Worm (Caenorhabditis elegans) whole organism, L3 larva: ENCODE data around the gene pfk-1.1.
A peak's percentile ranks its signal among the peaks of the same experiment; 100 is the strongest.
"Not testable (repeated sequence)": the region's sequence is repeated elsewhere in the genome, so short reads cannot be mapped to it uniquely, and the experiment has no call there.

Source experiments
- R02D3.7 ChIP-seq: fragments of 150-350 bp; optimal IDR thresholded peaks from 2 replicates; lab custom pipeline; 2014; ENCODE audit warnings: missing biosample characterization, missing genetic modification characterization
- ceh-16 ChIP-seq: sonication (generic microtip); optimal IDR thresholded peaks from 2 replicates; lab custom pipeline; 2017; ENCODE audit warnings: missing biosample characterization, missing genetic modification characterization
- ceh-28 ChIP-seq: fragments of 150-350 bp; optimal IDR thresholded peaks from 2 replicates; lab custom pipeline; 2014; ENCODE audit warnings: missing biosample characterization, missing genetic modification reagents, missing genetic modification characterization
- ceh-82 ChIP-seq: fragments of 150-350 bp; optimal IDR thresholded peaks from 2 replicates; lab custom pipeline; 2014; ENCODE audit warnings: missing biosample characterization, missing genetic modification characterization
- ceh-9 ChIP-seq: sonication (generic microtip); optimal IDR thresholded peaks from 2 replicates; lab custom pipeline; 2018; ENCODE audit warnings: missing biosample characterization, missing genetic modification characterization
- daf-12 ChIP-seq: fragments of 150-350 bp; optimal IDR thresholded peaks from 2 replicates; lab custom pipeline; 2014; ENCODE audit warnings: missing biosample characterization, missing genetic modification reagents, missing genetic modification characterization
- egl-27 ChIP-seq: sonication (generic microtip); optimal IDR thresholded peaks from 4 replicates; lab custom pipeline; 2017; ENCODE audit warnings: missing biosample characterization, missing genetic modification reagents, missing genetic modification characterization
- egl-5 ChIP-seq: fragments of 150-350 bp; optimal IDR thresholded peaks from 2 replicates; lab custom pipeline; 2017; ENCODE audit warnings: missing biosample characterization, missing genetic modification reagents, missing genetic modification characterization, inconsistent platforms
- elt-1 ChIP-seq: fragments of 150-350 bp; optimal IDR thresholded peaks from 2 replicates; lab custom pipeline; 2014; ENCODE audit warnings: missing biosample characterization, missing genetic modification characterization
- elt-3 ChIP-seq, 3 experiments: fragments of 150-350 bp in 1 of 3; sonication (generic microtip) in 2 of 3; optimal IDR thresholded peaks; 2 replicates in 2 of 3; 4 replicates in 1 of 3; lab custom pipeline; 2014 to 2017; ENCODE audit warnings: missing biosample characterization in 3 of 3, missing genetic modification characterization in 3 of 3
- fos-1 ChIP-seq: fragments of 150-350 bp; optimal IDR thresholded peaks from 2 replicates; lab custom pipeline; 2014; ENCODE audit warnings: missing biosample characterization, missing genetic modification characterization
- hmg-11 ChIP-seq: sonication (generic microtip); optimal IDR thresholded peaks from 2 replicates; lab custom pipeline; 2016; ENCODE audit warnings: missing genetic modification characterization, missing compliant biosample characterization
- lin-39 ChIP-seq: fragments of 150-350 bp; optimal IDR thresholded peaks from 2 replicates; lab custom pipeline; 2018; ENCODE audit warnings: missing biosample characterization, missing genetic modification reagents, missing genetic modification characterization
- mml-1 ChIP-seq: fragments of 150-350 bp; sonication (generic microtip); optimal IDR thresholded peaks from 3 replicates; lab custom pipeline; 2014; ENCODE audit warnings: missing biosample characterization, missing genetic modification characterization
- nfya-1 ChIP-seq: sonication (generic microtip); optimal IDR thresholded peaks from 2 replicates; lab custom pipeline; 2017; ENCODE audit warnings: missing genetic modification characterization, mild to moderate bottlenecking, missing compliant biosample characterization, antibody characterized with exemption, moderate library complexity; ENCODE audit not compliant: insufficient read depth
- nhr-12 ChIP-seq: fragments of 150-350 bp; optimal IDR thresholded peaks from 2 replicates; lab custom pipeline; 2014; ENCODE audit warnings: missing biosample characterization, missing genetic modification characterization
- nhr-23 ChIP-seq: fragments of 150-350 bp; optimal IDR thresholded peaks from 2 replicates; lab custom pipeline; 2014; ENCODE audit warnings: missing biosample characterization, missing genetic modification reagents, missing genetic modification characterization
- nhr-25 ChIP-seq: sonication (generic microtip); optimal IDR thresholded peaks from 2 replicates; lab custom pipeline; 2017; ENCODE audit warnings: missing biosample characterization, missing genetic modification characterization
- nhr-28 ChIP-seq: fragments of 150-350 bp; optimal IDR thresholded peaks from 2 replicates; lab custom pipeline; 2014; ENCODE audit warnings: missing biosample characterization, missing genetic modification characterization
- nhr-43 ChIP-seq: sonication (generic microtip); optimal IDR thresholded peaks from 2 replicates; lab custom pipeline; 2016; ENCODE audit warnings: mild to moderate bottlenecking, missing genetic modification characterization, missing compliant biosample characterization; ENCODE audit not compliant: poor library complexity, severe bottlenecking
- nhr-67 ChIP-seq: fragments of 150-350 bp; optimal IDR thresholded peaks from 2 replicates; lab custom pipeline; 2014; ENCODE audit warnings: missing biosample characterization, missing genetic modification characterization
- nhr-76 ChIP-seq: fragments of 150-350 bp; sonication (generic microtip); optimal IDR thresholded peaks from 5 replicates; lab custom pipeline; 2014; ENCODE audit warnings: missing biosample characterization, missing genetic modification characterization
- pha-4 ChIP-seq: fragments of 150-350 bp; optimal IDR thresholded peaks from 2 replicates; lab custom pipeline; 2014; ENCODE audit warnings: missing biosample characterization, missing genetic modification reagents, missing genetic modification characterization
- pqm-1 ChIP-seq: fragments of 150-350 bp; optimal IDR thresholded peaks from 2 replicates; lab custom pipeline; 2017; ENCODE audit warnings: missing biosample characterization, missing genetic modification characterization, inconsistent platforms
- sea-2 ChIP-seq: fragments of 150-350 bp; sonication (generic microtip); optimal IDR thresholded peaks from 4 replicates; lab custom pipeline; 2014; ENCODE audit warnings: missing biosample characterization, missing genetic modification reagents, missing genetic modification characterization
- snpc-4 ChIP-seq: fragments of 150-350 bp; optimal IDR thresholded peaks from 2 replicates; lab custom pipeline; 2014; ENCODE audit warnings: missing biosample characterization, missing genetic modification characterization
- tbx-2 ChIP-seq: sonication (generic microtip); optimal IDR thresholded peaks from 2 replicates; lab custom pipeline; 2016; ENCODE audit warnings: mild to moderate bottlenecking, missing genetic modification characterization, missing compliant biosample characterization
- unc-62 ChIP-seq: fragments of 150-350 bp; sonication (generic microtip); optimal IDR thresholded peaks from 4 replicates; lab custom pipeline; 2014; ENCODE audit warnings: missing biosample characterization, missing genetic modification reagents, missing genetic modification characterization

pfk-1.1 gene

ce11 chrX:2891879-2892278 lies 48.8 kb upstream of the pfk-1.1 start:
- TF ChIP-seq lin-39 (tag; lab: Kevin White, UChicago), result no peak
- TF ChIP-seq snpc-4 (tag; lab: Kevin White, UChicago), result peak; percentile 92
- TF ChIP-seq unc-62 (GFP tag; lab: Kevin White, UChicago), result no peak
- no peak for TF ChIP-seq nfya-1

ce11 chrX:2893026-2893662 lies 47.5 kb upstream of the pfk-1.1 start:
- TF ChIP-seq ceh-82 (tag; lab: Kevin White, UChicago) (no peak), nhr-23 (tag; lab: Kevin White, UChicago) (peak; percentile 81), tbx-2 (tag; lab: Kevin White, UChicago) (peak; percentile 38), nhr-43 (peak; percentile 70)

ce11 chrX:2894273-2894672 lies 46.4 kb upstream of the pfk-1.1 start, which contains the start of gene B0410.1:
B0410.1 (plus strand) TSS chrX:2894573.
- not testable (repeated sequence) for TF ChIP-seq elt-1, mml-1, ceh-9 (tag; lab: Kevin White, UChicago)

ce11 chrX:2895646-2896045 lies 45.0 kb upstream of the pfk-1.1 start:
- TF ChIP-seq pqm-1 (no peak), nhr-25 (tag; lab: Kevin White, UChicago) (peak; percentile 15)

- TF ChIP-seq pqm-1 (no peak), hmg-11 (tag; lab: Kevin White, UChicago) (peak; percentile 33), nhr-76 (tag; lab: Kevin White, UChicago) (no peak), nfya-1 (no peak), nhr-43 (no peak), R02D3.7 (tag; lab: Kevin White, UChicago) (no peak), daf-12 (tag; lab: Kevin White, UChicago) (no peak), nhr-67 (tag; lab: Kevin White, UChicago) (no peak)
- TF ChIP-seq, all 47 proteins: peak for 1
Observed at ce11 chrX:2898256-2898655, 42.4 kb upstream of the pfk-1.1 start, which contains the start of gene F52B10.3. F52B10.3 (minus strand) TSS chrX:2898356.

ce11 chrX:2900897-2901496 lies 39.7 kb upstream of the pfk-1.1 start:
- TF ChIP-seq ceh-28 (tag; lab: Kevin White, UChicago) (no peak), pha-4 (tag; lab: Kevin White, UChicago) (peak; percentile 35), fos-1 (tag; lab: Kevin White, UChicago) (no peak), ceh-9 (tag; lab: Kevin White, UChicago) (no peak), tbx-2 (tag; lab: Kevin White, UChicago) (no peak), hmg-11 (tag; lab: Kevin White, UChicago) (peak; percentile 32), nhr-43 (no peak), nhr-23 (tag; lab: Kevin White, UChicago) (no peak), egl-27 (tag; lab: Kevin White, UChicago) (no peak), nfya-1 (no peak), elt-3 (tag; optimal IDR thresholded peaks at IDR 0.05; lab: Kevin White, UChicago) (no peak), ceh-16 (no peak)
- TF ChIP-seq, all 47 proteins: peak for 2

- TF ChIP-seq sea-2 (no peak), nhr-28 (tag; lab: Kevin White, UChicago) (no peak), snpc-4 (tag; lab: Kevin White, UChicago) (no peak), egl-5 (no peak), nhr-12 (tag; lab: Kevin White, UChicago) (no peak), ceh-16 (no peak), unc-62 (GFP tag; lab: Kevin White, UChicago) (no peak), elt-1 (tag; lab: Kevin White, UChicago) (peak; percentile 47)
Observed at ce11 chrX:2902854-2903253, 37.8 kb upstream of the pfk-1.1 start.
